Fruit fly (Drosophila melanogaster): ENCODE data around the gene Zmynd8.
A peak's percentile ranks its signal among the peaks of the same experiment; 100 is the strongest.

The Zmynd8 gene

dm6 chr3R:31689727-31690126 lies 20.5 kb downstream of the Zmynd8 start (continued):
- TF ChIP-seq D (optimal IDR thresholded peaks at IDR 0.05) (no peak), D (GFP tag; optimal IDR thresholded peaks at IDR 0.05) (no peak), CG42726 (GFP tag; IDR thresholded peaks at IDR 0.05; ENCODE audit: partially characterized antibody) (no peak), schlank (tag; optimal IDR thresholded peaks at IDR 0.05) (no peak), ap (GFP tag; IDR thresholded peaks at IDR 0.05) (no peak), Trl (optimal IDR thresholded peaks at IDR 0.05) (no peak), Trl (GFP tag; optimal IDR thresholded peaks at IDR 0.05) (no peak), Ets97D (GFP tag; optimal IDR thresholded peaks at IDR 0.05) (no peak), PHDP (tag; optimal IDR thresholded peaks at IDR 0.05) (no peak), br (optimal IDR thresholded peaks at IDR 0.05) (no peak), nom (GFP tag; optimal IDR thresholded peaks at IDR 0.05) (no peak), CG17802 (tag; optimal IDR thresholded peaks at IDR 0.05) (no peak), CG7357 (GFP tag; IDR thresholded peaks at IDR 0.05) (no peak), CG31441 (GFP tag; IDR thresholded peaks at IDR 0.05) (peak; percentile 35; the same call in 1 of the 2 replicates), kni (GFP tag; optimal IDR thresholded peaks at IDR 0.05) (no peak), CG4820 (GFP tag; optimal IDR thresholded peaks at IDR 0.05) (no peak), HLH4C (GFP tag; IDR thresholded peaks at IDR 0.05; ENCODE audit: partially characterized antibody) (no peak), sim (GFP tag; IDR thresholded peaks at IDR 0.05) (no peak), CG15514 (GFP tag; optimal IDR thresholded peaks at IDR 0.05) (no peak), Neu2 (GFP tag; optimal IDR thresholded peaks at IDR 0.05; ENCODE audit: borderline replicate concordance) (no peak), CG17361 (GFP tag; IDR thresholded peaks at IDR 0.05) (peak; percentile 70), gsb (GFP tag; IDR thresholded peaks at IDR 0.05) (no peak), CG8359 (GFP tag; optimal IDR thresholded peaks at IDR 0.05; ENCODE audit: borderline replicate concordance) (peak; percentile 45), CG2678 (tag; optimal IDR thresholded peaks at IDR 0.05) (peak; percentile 7), bowl (GFP tag; IDR thresholded peaks at IDR 0.05) (no peak), CG30431 (GFP tag; optimal IDR thresholded peaks at IDR 0.05) (no peak), dysf (GFP tag; IDR thresholded peaks at IDR 0.05) (no peak), CG9797 (GFP tag; optimal IDR thresholded peaks at IDR 0.05) (no peak), CG6854 (GFP tag; optimal IDR thresholded peaks at IDR 0.05) (no peak), CG4328 (GFP tag; optimal IDR thresholded peaks at IDR 0.05) (no peak), Asciz (GFP tag; optimal IDR thresholded peaks at IDR 0.05) (no peak), unc-4 (GFP tag; IDR thresholded peaks at IDR 0.05; ENCODE audit: partially characterized antibody) (no peak), CG10979 (tag; optimal IDR thresholded peaks at IDR 0.05) (peak; percentile 70), Chrac-16 (GFP tag; optimal IDR thresholded peaks at IDR 0.05) (no peak), ac (GFP tag; optimal IDR thresholded peaks at IDR 0.05) (no peak), NK7.1 (GFP tag; optimal IDR thresholded peaks at IDR 0.05) (no peak), CG9215 (GFP tag; IDR thresholded peaks at IDR 0.05) (no peak), Dref (GFP tag; IDR thresholded peaks at IDR 0.05) (no peak), danr (GFP tag; IDR thresholded peaks at IDR 0.05) (no peak), Ets65A (GFP tag) (peak; percentile 69), Max (GFP tag; optimal IDR thresholded peaks at IDR 0.05) (no peak), CG14050 (GFP tag; IDR thresholded peaks at IDR 0.05) (no peak), cg (GFP tag; optimal IDR thresholded peaks at IDR 0.05) (no peak), CG12155 (GFP tag; optimal IDR thresholded peaks at IDR 0.05) (no peak), CG8765 (GFP tag; IDR thresholded peaks at IDR 0.05) (no peak), ato (GFP tag; IDR thresholded peaks at IDR 0.05; ENCODE audit: partially characterized antibody) (no peak), Mad (GFP tag; optimal IDR thresholded peaks at IDR 0.05) (no peak), pan (optimal IDR thresholded peaks at IDR 0.05) (no peak), pan (GFP tag; optimal IDR thresholded peaks at IDR 0.05 in 1 of 2, IDR thresholded peaks at IDR 0.05 in 1 of 2) (no peak), fd102C (GFP tag; optimal IDR thresholded peaks at IDR 0.05) (no peak), CG33557 (GFP tag; optimal IDR thresholded peaks at IDR 0.05) (peak; percentile 23), Optix (GFP tag; IDR thresholded peaks at IDR 0.05) (no peak), croc (GFP tag; conservative IDR thresholded peaks at IDR 0.05) (no peak; the same call in 2 of the 3 replicates)

All from whole organism, embryonic.